Worm (Caenorhabditis elegans) whole organism, young adult: ENCODE data around the gene rps-1.

ENCODE experiments used
- B0336.3 ChIP-seq: fragments of 200-800 bp; sonication (Bioruptor generic); IDR thresholded peaks from 2 replicates; pipeline ENCODE4 v1.3.6; 2022; ENCODE audit warnings: missing genetic modification characterization, missing compliant biosample characterization
- F23B12.7 ChIP-seq: sonication (generic microtip); optimal IDR thresholded peaks from 2 replicates; lab custom pipeline; 2017; ENCODE audit warnings: missing genetic modification characterization, mild to moderate bottlenecking, missing compliant biosample characterization, antibody characterized with exemption, moderate library complexity; ENCODE audit not compliant: insufficient read depth
- F33H1.4 ChIP-seq: fragments of 200-800 bp; sonication (Bioruptor generic); IDR thresholded peaks from 2 replicates; pipeline ENCODE4 v1.3.6; 2022; ENCODE audit warnings: missing genetic modification reagents, missing genetic modification characterization, missing compliant biosample characterization
- F52B5.7 ChIP-seq: sonication (generic microtip); optimal IDR thresholded peaks from 2 replicates; lab custom pipeline; 2016; ENCODE audit warnings: mild to moderate bottlenecking, missing genetic modification characterization, missing compliant biosample characterization
- K11D2.4 ChIP-seq: fragments of 200-800 bp; sonication (Bioruptor generic); IDR thresholded peaks from 2 replicates; pipeline ENCODE4 v1.3.6; 2022; ENCODE audit warnings: missing genetic modification reagents, missing genetic modification characterization, missing compliant biosample characterization
- K12H6.12 ChIP-seq: fragments of 200-800 bp; sonication (Bioruptor generic); optimal IDR thresholded peaks from 2 replicates; lab custom pipeline; 2018; ENCODE audit warnings: mild to moderate bottlenecking, missing genetic modification characterization, missing compliant biosample characterization
- T26A5.8 ChIP-seq: sonication (generic microtip); optimal IDR thresholded peaks from 2 replicates; lab custom pipeline; 2016; ENCODE audit warnings: missing genetic modification characterization, missing compliant biosample characterization
- Y56A3A.18 ChIP-seq: fragments of 200-800 bp; sonication (Bioruptor generic); IDR thresholded peaks from 2 replicates; pipeline ENCODE4 v1.3.6; 2022; ENCODE audit warnings: missing genetic modification reagents, missing genetic modification characterization, missing compliant biosample characterization
- Y67H2A.10 ChIP-seq: fragments of 200-800 bp; sonication (Bioruptor generic); conservative IDR thresholded peaks from 2 replicates; pipeline ENCODE4 v1.3.6; 2022; ENCODE audit warnings: missing genetic modification reagents, missing genetic modification characterization, missing compliant biosample characterization
- ama-1 ChIP-seq, 3 experiments: fragments of 150-350 bp in 1 of 3; sonication (generic microtip) in 2 of 3; optimal IDR thresholded peaks; 2 replicates each; lab custom pipeline; 2014 to 2018; ENCODE audit warnings: missing biosample characterization in 2 of 3, missing genetic modification characterization in 2 of 3, missing genetic modification reagents in 2 of 3
- aptf-3 ChIP-seq: fragments of 200-800 bp; sonication (Bioruptor generic); IDR thresholded peaks from 2 replicates; pipeline ENCODE4 v1.3.6; 2022; ENCODE audit warnings: missing genetic modification characterization, missing compliant biosample characterization
- atf-7 ChIP-seq: sonication (generic microtip); optimal IDR thresholded peaks from 2 replicates; lab custom pipeline; 2017; ENCODE audit warnings: mild to moderate bottlenecking, missing genetic modification characterization, missing compliant biosample characterization
- attf-3 ChIP-seq: fragments of 200-800 bp; sonication (Bioruptor generic); conservative IDR thresholded peaks from 2 replicates; pipeline ENCODE4 v1.3.6; 2022; ENCODE audit warnings: missing genetic modification reagents, missing genetic modification characterization, missing compliant biosample characterization
- bed-1 ChIP-seq: fragments of 200-800 bp; sonication (Bioruptor generic); IDR thresholded peaks from 2 replicates; pipeline ENCODE4 v1.3.6; 2022; ENCODE audit warnings: missing genetic modification reagents, missing genetic modification characterization, missing compliant biosample characterization
- ccch-3 ChIP-seq: fragments of 200-800 bp; sonication (Bioruptor generic); optimal IDR thresholded peaks from 2 replicates; lab custom pipeline; 2018; ENCODE audit warnings: mild to moderate bottlenecking, missing genetic modification characterization, missing compliant biosample characterization
- cebp-1 ChIP-seq, 2 experiments: fragments of 200-800 bp in 1 of 2; sonication (Bioruptor generic) in 1 of 2; sonication (generic microtip) in 1 of 2; IDR thresholded peaks in 1 of 2; optimal IDR thresholded peaks in 1 of 2; 2 replicates each; pipeline versions ENCODE4 v1.3.6 to Lab custom; 2017 to 2022; ENCODE audit warnings: missing compliant biosample characterization in 2 of 2, missing genetic modification characterization in 2 of 2, mild to moderate bottlenecking in 1 of 2, missing genetic modification reagents in 1 of 2, moderate library complexity in 1 of 2
- ceh-100 ChIP-seq: fragments of 200-800 bp; sonication (Bioruptor generic); IDR thresholded peaks from 2 replicates; pipeline ENCODE4 v1.3.6; 2022; ENCODE audit warnings: missing genetic modification reagents, missing genetic modification characterization, missing compliant biosample characterization
- ceh-27 ChIP-seq: fragments of 200-800 bp; sonication (Bioruptor generic); optimal IDR thresholded peaks from 2 replicates; lab custom pipeline; 2018; ENCODE audit warnings: mild to moderate bottlenecking, missing genetic modification characterization, moderate library complexity, missing compliant biosample characterization
- ceh-40 ChIP-seq: fragments of 200-800 bp; sonication (Bioruptor generic); IDR thresholded peaks from 2 replicates; pipeline ENCODE4 v1.3.6; 2022; ENCODE audit warnings: missing genetic modification characterization, missing compliant biosample characterization
- ceh-79 ChIP-seq: sonication (generic microtip); optimal IDR thresholded peaks from 2 replicates; lab custom pipeline; 2017; ENCODE audit warnings: mild to moderate bottlenecking, missing genetic modification characterization, missing compliant biosample characterization
- chd-7 ChIP-seq: sonication (generic microtip); optimal IDR thresholded peaks from 2 replicates; lab custom pipeline; 2016; ENCODE audit warnings: mild to moderate bottlenecking, missing genetic modification characterization, moderate library complexity, missing compliant biosample characterization
- die-1 ChIP-seq: sonication (generic microtip); optimal IDR thresholded peaks from 2 replicates; lab custom pipeline; 2016; ENCODE audit warnings: missing genotype, mild to moderate bottlenecking, missing genetic modification characterization, missing compliant biosample characterization
- egl-18 ChIP-seq: fragments of 200-800 bp; sonication (Bioruptor generic); IDR thresholded peaks from 2 replicates; pipeline ENCODE4 v1.3.6; 2022; ENCODE audit warnings: missing genetic modification reagents, missing genetic modification characterization, missing compliant biosample characterization
- egl-44 ChIP-seq: fragments of 200-800 bp; sonication (Bioruptor generic); IDR thresholded peaks from 2 replicates; pipeline ENCODE4 v1.3.6; 2022; ENCODE audit warnings: missing genetic modification reagents, missing genetic modification characterization, missing compliant biosample characterization
- egrh-3 ChIP-seq: fragments of 200-800 bp; sonication (Bioruptor generic); IDR thresholded peaks from 2 replicates; pipeline ENCODE4 v1.3.6; 2022; ENCODE audit warnings: missing genetic modification reagents, missing genetic modification characterization, missing compliant biosample characterization
- ekl-4 ChIP-seq: fragments of 200-800 bp; sonication (Bioruptor generic); IDR thresholded peaks from 2 replicates; pipeline ENCODE4 v1.3.6; 2022; ENCODE audit warnings: missing genetic modification reagents, missing genetic modification characterization, missing compliant biosample characterization
- hmg-20 ChIP-seq: fragments of 200-800 bp; sonication (Bioruptor generic); IDR thresholded peaks from 2 replicates; pipeline ENCODE4 v1.3.6; 2022; ENCODE audit warnings: missing genetic modification reagents, missing genetic modification characterization, missing compliant biosample characterization
- let-526 ChIP-seq: fragments of 200-800 bp; sonication (Bioruptor generic); IDR thresholded peaks from 2 replicates; pipeline ENCODE4 v1.3.6; 2022; ENCODE audit warnings: missing genetic modification reagents, missing genetic modification characterization, missing compliant biosample characterization
- lin-26 ChIP-seq: fragments of 200-800 bp; sonication (Bioruptor generic); IDR thresholded peaks from 2 replicates; pipeline ENCODE4 v1.3.6; 2022; ENCODE audit warnings: missing genetic modification reagents, missing genetic modification characterization, missing compliant biosample characterization
- lin-54 ChIP-seq: fragments of 200-800 bp; sonication (Bioruptor generic); optimal IDR thresholded peaks from 2 replicates; lab custom pipeline; 2018; ENCODE audit warnings: mild to moderate bottlenecking, missing genetic modification characterization, missing compliant biosample characterization
- nfya-2 ChIP-seq: fragments of 200-800 bp; sonication (Bioruptor generic); IDR thresholded peaks from 2 replicates; pipeline ENCODE4 v1.3.6; 2022; ENCODE audit warnings: missing genetic modification reagents, missing genetic modification characterization, missing compliant biosample characterization
- nfyb-1 ChIP-seq: fragments of 200-800 bp; sonication (Bioruptor generic); IDR thresholded peaks from 2 replicates; pipeline ENCODE4 v1.3.6; 2022; ENCODE audit warnings: missing genetic modification reagents, missing genetic modification characterization, missing compliant biosample characterization
- nhr-27 ChIP-seq: fragments of 200-800 bp; sonication (Bioruptor generic); optimal IDR thresholded peaks from 2 replicates; lab custom pipeline; 2018; ENCODE audit warnings: mild to moderate bottlenecking, missing genetic modification characterization, moderate library complexity, missing compliant biosample characterization
- nhr-80 ChIP-seq: sonication (generic microtip); optimal IDR thresholded peaks from 2 replicates; lab custom pipeline; 2016; ENCODE audit warnings: missing genetic modification characterization, missing compliant biosample characterization
- pbrm-1 ChIP-seq: fragments of 200-800 bp; sonication (Bioruptor generic); IDR thresholded peaks from 2 replicates; pipeline ENCODE4 v1.3.6; 2022; ENCODE audit warnings: missing genetic modification reagents, missing genetic modification characterization, missing compliant biosample characterization
- repo-1 ChIP-seq: sonication (generic microtip); optimal IDR thresholded peaks from 2 replicates; lab custom pipeline; 2017; ENCODE audit warnings: mild to moderate bottlenecking, missing genetic modification characterization, missing compliant biosample characterization
- sdz-38 ChIP-seq: sonication (generic microtip); optimal IDR thresholded peaks from 2 replicates; lab custom pipeline; 2016; ENCODE audit warnings: missing genotype, missing genetic modification characterization, missing compliant biosample characterization
- snpc-1.3 ChIP-seq: sonication (generic microtip); optimal IDR thresholded peaks from 2 replicates; lab custom pipeline; 2017; ENCODE audit warnings: missing genetic modification characterization, mild to moderate bottlenecking, missing compliant biosample characterization, antibody characterized with exemption, moderate library complexity, missing genotype, missing genetic modification reagents; ENCODE audit not compliant: insufficient read depth
- snpc-3.4 ChIP-seq: sonication (generic microtip); optimal IDR thresholded peaks from 2 replicates; lab custom pipeline; 2017; ENCODE audit warnings: missing genetic modification characterization, mild to moderate bottlenecking, missing compliant biosample characterization, antibody characterized with exemption, moderate library complexity, missing genotype, missing genetic modification reagents
- somi-1 ChIP-seq: fragments of 200-800 bp; sonication (Bioruptor generic); optimal IDR thresholded peaks from 2 replicates; lab custom pipeline; 2018; ENCODE audit warnings: mild to moderate bottlenecking, missing genetic modification characterization, missing compliant biosample characterization
- sptf-2 ChIP-seq: fragments of 200-800 bp; sonication (Bioruptor generic); optimal IDR thresholded peaks from 2 replicates; lab custom pipeline; 2018; ENCODE audit warnings: mild to moderate bottlenecking, missing genetic modification characterization, missing compliant biosample characterization
- xnd-1 ChIP-seq: sonication (generic microtip); optimal IDR thresholded peaks from 2 replicates; lab custom pipeline; 2016; ENCODE audit warnings: missing genotype, missing genetic modification reagents, missing genetic modification characterization, missing compliant biosample characterization
- zfh-2 ChIP-seq: fragments of 200-800 bp; sonication (Bioruptor generic); conservative IDR thresholded peaks from 2 replicates; pipeline ENCODE4 v1.3.6; 2022; ENCODE audit warnings: missing genetic modification reagents, missing genetic modification characterization, missing compliant biosample characterization
- zim-3 ChIP-seq: sonication (generic microtip); optimal IDR thresholded peaks from 2 replicates; lab custom pipeline; 2017; ENCODE audit warnings: mild to moderate bottlenecking, missing genetic modification characterization, moderate library complexity, missing compliant biosample characterization
- ztf-22 ChIP-seq: fragments of 200-800 bp; sonication (Bioruptor generic); optimal IDR thresholded peaks from 2 replicates; lab custom pipeline; 2018; ENCODE audit warnings: mild to moderate bottlenecking, missing genetic modification characterization, moderate library complexity, missing compliant biosample characterization
- ztf-25 ChIP-seq: fragments of 200-800 bp; sonication (Bioruptor generic); IDR thresholded peaks from 2 replicates; pipeline ENCODE4 v1.3.6; 2022; ENCODE audit warnings: missing genetic modification reagents, missing genetic modification characterization, missing compliant biosample characterization

rps-1 gene

ce11 chrIII:4502559-4503240, 27.0 kb downstream of the rps-1 start:
- TF ChIP-seq aptf-3 (GFP tag; lab: Robert Waterston, UW) (no peak), Y56A3A.18 (GFP tag; lab: Robert Waterston, UW) (no peak), egl-18 (GFP tag; lab: Robert Waterston, UW) (no peak), F52B5.7 (tag; lab: Kevin White, UChicago) (no peak), cebp-1 (GFP tag; IDR thresholded peaks at IDR 0.05; lab: Robert Waterston, UW) (no peak), cebp-1 (tag; optimal IDR thresholded peaks at IDR 0.05; lab: Kevin White, UChicago) (no peak), ceh-40 (GFP tag; lab: Robert Waterston, UW) (no peak), bed-1 (GFP tag; lab: Robert Waterston, UW) (no peak), T26A5.8 (tag; lab: Kevin White, UChicago) (no peak), ztf-25 (GFP tag; lab: Robert Waterston, UW) (no peak), F23B12.7 (tag; lab: Kevin White, UChicago) (no peak), atf-7 (tag; lab: Kevin White, UChicago) (peak; percentile 94), zfh-2 (0 out of 2 replicates have a peak, but pooled peaks have one; percentile 40), zim-3 (tag; lab: Kevin White, UChicago) (no peak), xnd-1 (tag; lab: Kevin White, UChicago) (no peak), lin-54 (GFP tag; lab: Kevin White, UChicago) (no peak), nhr-27 (tag; lab: Kevin White, UChicago) (no peak), F33H1.4 (GFP tag; lab: Robert Waterston, UW) (no peak), ztf-22 (no peak), nfyb-1 (GFP tag; lab: Robert Waterston, UW) (peak; percentile 48; the same call in 1 of the 2 replicates), pbrm-1 (GFP tag; lab: Robert Waterston, UW) (no peak), nfya-2 (GFP tag; lab: Robert Waterston, UW) (no peak), snpc-3.4 (no peak), B0336.3 (GFP tag; lab: Robert Waterston, UW) (no peak), ceh-27 (GFP tag; lab: Kevin White, UChicago) (no peak), nhr-80 (tag; lab: Kevin White, UChicago) (peak; percentile 61), attf-3 (no peak), ceh-100 (GFP tag; lab: Robert Waterston, UW) (no peak), ama-1 (optimal IDR thresholded peaks at IDR 0.05; lab: Kevin White, UChicago) (no peak), ama-1 (GFP tag; optimal IDR thresholded peaks at IDR 0.05; lab: Kevin White, UChicago) (no peak), K11D2.4 (GFP tag; lab: Robert Waterston, UW) (no peak)
- TF ChIP-seq, all 124 proteins: peak for 4

- no peak for TF ChIP-seq snpc-1.3
- TF ChIP-seq ama-1 (optimal IDR thresholded peaks at IDR 0.05; lab: Kevin White, UChicago), result no peak
- no peak for TF ChIP-seq ama-1 (GFP tag; optimal IDR thresholded peaks at IDR 0.05; lab: Kevin White, UChicago)
- TF ChIP-seq Y67H2A.10 (GFP tag; lab: Robert Waterston, UW), result no peak
- TF ChIP-seq atf-7 (tag; lab: Kevin White, UChicago), result peak; percentile 27
- TF ChIP-seq ccch-3 (GFP tag; lab: Kevin White, UChicago), result no peak
- no peak for TF ChIP-seq hmg-20 (GFP tag; lab: Robert Waterston, UW)
- peak; percentile 36 for TF ChIP-seq chd-7 (tag; lab: Kevin White, UChicago)
- no peak for TF ChIP-seq die-1 (tag; lab: Kevin White, UChicago)
- no peak for TF ChIP-seq sdz-38 (tag; lab: Kevin White, UChicago)
- no peak for TF ChIP-seq ztf-22
- no peak for TF ChIP-seq somi-1 (GFP tag; lab: Kevin White, UChicago)
- TF ChIP-seq lin-26 (GFP tag; lab: Robert Waterston, UW), result no peak
- TF ChIP-seq ekl-4, result no peak
- no peak for TF ChIP-seq repo-1
- no peak for TF ChIP-seq ceh-79
- no peak for TF ChIP-seq nfyb-1 (GFP tag; lab: Robert Waterston, UW)
- TF ChIP-seq egl-44 (GFP tag; lab: Robert Waterston, UW), result no peak
- TF ChIP-seq let-526, result no peak
- no peak for TF ChIP-seq egrh-3 (GFP tag; lab: Robert Waterston, UW)
- peak; percentile 14 for TF ChIP-seq K12H6.12 (tag; lab: Kevin White, UChicago)
- TF ChIP-seq sptf-2 (GFP tag; lab: Kevin White, UChicago), result no peak
These were observed 28.6 kb downstream of the rps-1 start for ce11 chrIII:4504358-4504757.
